Worm (Caenorhabditis elegans) whole organism, midembryonic: ENCODE data around the gene F07C3.3.

ENCODE experiments used
- T22C8.4 ChIP-seq: fragments of 200-800 bp; sonication (Bioruptor generic); IDR thresholded peaks from 2 replicates; pipeline ENCODE4 v1.3.6; 2022; ENCODE audit warnings: missing genetic modification characterization, missing compliant biosample characterization
- cog-1 ChIP-seq: sonication (generic microtip); optimal IDR thresholded peaks from 2 replicates; lab custom pipeline; 2016; ENCODE audit warnings: missing genetic modification characterization, missing compliant biosample characterization
- flt-1 ChIP-seq: fragments of 200-800 bp; sonication (Bioruptor generic); IDR thresholded peaks from 2 replicates; pipeline ENCODE4 v1.3.6; 2022; ENCODE audit warnings: missing genetic modification characterization, missing compliant biosample characterization
- klf-2 ChIP-seq: fragments of 200-800 bp; sonication (Bioruptor generic); conservative IDR thresholded peaks from 2 replicates; pipeline ENCODE4 v1.3.6; 2022; ENCODE audit warnings: missing genetic modification reagents, missing genetic modification characterization, missing compliant biosample characterization
- med-1 ChIP-seq: sonication (generic microtip); optimal IDR thresholded peaks from 2 replicates; lab custom pipeline; 2017; ENCODE audit warnings: missing genetic modification characterization, mild to moderate bottlenecking, missing compliant biosample characterization, antibody characterized with exemption, missing genetic modification reagents; ENCODE audit not compliant: insufficient read depth
- ref-1 ChIP-seq: fragments of 200-800 bp; sonication (Bioruptor generic); conservative IDR thresholded peaks from 2 replicates; pipeline ENCODE4 v1.3.6; 2022; ENCODE audit warnings: missing genetic modification reagents, missing genetic modification characterization, missing compliant biosample characterization
- tab-1 ChIP-seq: fragments of 200-800 bp; sonication (Bioruptor generic); IDR thresholded peaks from 2 replicates; pipeline ENCODE4 v1.3.6; 2022; ENCODE audit warnings: missing genetic modification characterization, missing compliant biosample characterization
- ztf-23 ChIP-seq: fragments of 200-800 bp; sonication (Bioruptor generic); IDR thresholded peaks from 2 replicates; pipeline ENCODE4 v1.3.6; 2022; ENCODE audit warnings: missing genetic modification reagents, missing genetic modification characterization, missing compliant biosample characterization
- ztf-29 ChIP-seq: fragments of 200-800 bp; sonication (Bioruptor generic); IDR thresholded peaks from 2 replicates; pipeline ENCODE4 v1.3.6; 2022; ENCODE audit warnings: missing genetic modification reagents, missing genetic modification characterization, missing compliant biosample characterization

DNA sequence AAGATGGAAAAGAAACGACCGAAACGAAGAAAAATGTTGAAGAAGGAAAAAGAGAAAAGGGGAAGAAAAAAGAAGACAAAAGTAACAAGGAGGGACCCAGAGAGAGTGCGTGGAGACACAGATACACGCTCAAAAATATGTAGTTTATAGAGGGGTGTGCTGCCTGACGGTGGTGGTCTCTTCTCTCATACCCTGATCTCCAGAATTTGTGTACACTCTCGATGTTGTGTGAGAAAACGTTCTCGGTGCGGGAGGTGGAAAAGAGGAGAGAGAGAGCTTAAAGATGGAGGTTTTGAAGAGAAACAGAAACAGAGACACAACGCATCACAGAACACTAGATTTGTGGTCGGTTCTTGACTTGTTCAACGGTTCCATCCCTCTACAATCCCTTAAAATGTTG, 41.4 kb upstream of the F07C3.3 start:
- no peak for TF ChIP-seq med-1 (GFP tag; lab: Kevin White, UChicago)
- TF ChIP-seq T22C8.4 (GFP tag; lab: Robert Waterston, UW) = no peak
- peak; percentile 27 for TF ChIP-seq cog-1 (tag; lab: Kevin White, UChicago)
- TF ChIP-seq ref-1 = no peak
- 0 out of 2 replicates have a peak, but pooled peaks have one; percentile 11 for TF ChIP-seq flt-1 (GFP tag; lab: Robert Waterston, UW)
- no peak for TF ChIP-seq klf-2 (GFP tag; lab: Robert Waterston, UW)
- TF ChIP-seq tab-1 (GFP tag; lab: Robert Waterston, UW) = no peak
- TF ChIP-seq ztf-23 (GFP tag; lab: Robert Waterston, UW) = no peak
- TF ChIP-seq ztf-29 (GFP tag; lab: Robert Waterston, UW) = no peak
